Fruit fly (Drosophila melanogaster): ENCODE results near the gene CG9016.
A peak's percentile ranks its signal among the peaks of the same experiment; 100 is the strongest.

The CG9016 gene

dm6 chr2L:5943229-5944078 is 20.0 kb upstream of the CG9016 start, which contains the start of the genes Sfp26Ad and Gpdh1 (continued):
- TF ChIP-seq phol (tag; optimal IDR thresholded peaks at IDR 0.05), result peak; percentile 50
- TF ChIP-seq dm (GFP tag; optimal IDR thresholded peaks at IDR 0.05), result no peak
- TF ChIP-seq CG17829 (tag; optimal IDR thresholded peaks at IDR 0.05), result peak; percentile 73
- peak; percentile 88 for TF ChIP-seq CG18599 (GFP tag; optimal IDR thresholded peaks at IDR 0.05)
- TF ChIP-seq Blimp-1 (GFP tag; optimal IDR thresholded peaks at IDR 0.05), result peak; percentile 65
- peak; percentile 45; the same call in 1 of the 2 replicates for TF ChIP-seq ttk (GFP tag; IDR thresholded peaks at IDR 0.05)
- peak; percentile 26 for TF ChIP-seq twi (tag; optimal IDR thresholded peaks at IDR 0.05)
- peak; percentile 52 for TF ChIP-seq CG12104 (GFP tag; optimal IDR thresholded peaks at IDR 0.05)
- peak; percentile 81 for TF ChIP-seq CG33213 (GFP tag; optimal IDR thresholded peaks at IDR 0.05)
- no peak for TF ChIP-seq CG7271 (tag; optimal IDR thresholded peaks at IDR 0.05)
- no peak for TF ChIP-seq CG7357 (GFP tag; IDR thresholded peaks at IDR 0.05)
- no peak for TF ChIP-seq lov (optimal IDR thresholded peaks at IDR 0.05)
- TF ChIP-seq lov (GFP tag; IDR thresholded peaks at IDR 0.05), result peak; percentile 43; the same call in 1 of the 3 replicates
- no peak for TF ChIP-seq mld (GFP tag; IDR thresholded peaks at IDR 0.05; ENCODE audit: partially characterized antibody)
- peak; percentile 75 for TF ChIP-seq corto (GFP tag; optimal IDR thresholded peaks at IDR 0.05)
- TF ChIP-seq ase (GFP tag; IDR thresholded peaks at IDR 0.05), result peak; percentile 43; the same call in 1 of the 3 replicates
- peak; percentile 66 for TF ChIP-seq BEAF-32 (GFP tag; optimal IDR thresholded peaks at IDR 0.05)
- TF ChIP-seq CG4282 (GFP tag; optimal IDR thresholded peaks at IDR 0.05), result peak; percentile 62
- no peak for TF ChIP-seq CG1832 (GFP tag; optimal IDR thresholded peaks at IDR 0.05)
- TF ChIP-seq CG7963 (GFP tag; IDR thresholded peaks at IDR 0.05; ENCODE audit: partially characterized antibody), result no peak; the same call in 2 of the 3 replicates
- peak; percentile 49; the same call in 1 of the 2 replicates for TF ChIP-seq Bgb (GFP tag; IDR thresholded peaks at IDR 0.05; ENCODE audit: partially characterized antibody)
- peak; percentile 86 for TF ChIP-seq tin (GFP tag; optimal IDR thresholded peaks at IDR 0.05)
- peak in 1 of 2 experiments; percentile 57 for TF ChIP-seq insv (GFP tag; optimal IDR thresholded peaks at IDR 0.05)
- TF ChIP-seq Mrtf (GFP tag; IDR thresholded peaks at IDR 0.05), result peak; percentile 46; the same call in 1 of the 3 replicates
- peak; percentile 65 for TF ChIP-seq Sox102F (GFP tag; optimal IDR thresholded peaks at IDR 0.05)
- no peak for TF ChIP-seq ro (GFP tag; IDR thresholded peaks at IDR 0.05)
- TF ChIP-seq CG31224 (GFP tag; IDR thresholded peaks at IDR 0.05), result no peak
- 0 out of 2 replicates have a peak, but pooled peaks have one; percentile 14 for TF ChIP-seq cas (GFP tag; IDR thresholded peaks at IDR 0.05)
- TF ChIP-seq sens-2 (GFP tag; IDR thresholded peaks at IDR 0.05), result 0 out of 2 replicates have a peak, but pooled peaks have one; percentile 5
- peak; percentile 43 for TF ChIP-seq grn (GFP tag; optimal IDR thresholded peaks at IDR 0.05)
- TF ChIP-seq CG17802 (tag; optimal IDR thresholded peaks at IDR 0.05), result peak; percentile 17
- TF ChIP-seq CG9817 (tag; optimal IDR thresholded peaks at IDR 0.05), result peak; percentile 60
- peak; percentile 68 for TF ChIP-seq unpg (GFP tag; optimal IDR thresholded peaks at IDR 0.05)
- TF ChIP-seq CG14710 (tag; optimal IDR thresholded peaks at IDR 0.05), result peak; percentile 79
- TF ChIP-seq her (GFP tag; optimal IDR thresholded peaks at IDR 0.05), result peak; percentile 77
- no peak for TF ChIP-seq ap (GFP tag; IDR thresholded peaks at IDR 0.05)
- TF ChIP-seq cato (GFP tag; optimal IDR thresholded peaks at IDR 0.05; ENCODE audit: borderline replicate concordance), result peak; percentile 10
- TF ChIP-seq CG3163 (GFP tag; optimal IDR thresholded peaks at IDR 0.05), result peak; percentile 80
- TF ChIP-seq CG7556 (GFP tag; optimal IDR thresholded peaks at IDR 0.05), result peak; percentile 78
- TF ChIP-seq tgo (GFP tag; IDR thresholded peaks at IDR 0.05), result peak; percentile 44; the same call in 2 of the 3 replicates
- TF ChIP-seq Sry-δ (GFP tag; optimal IDR thresholded peaks at IDR 0.05), result peak; percentile 68
- TF ChIP-seq pan (optimal IDR thresholded peaks at IDR 0.05), result no peak
- peak in 1 of 2 experiments; percentile 63 for TF ChIP-seq pan (GFP tag; optimal IDR thresholded peaks at IDR 0.05 in 1 of 2, IDR thresholded peaks at IDR 0.05 in 1 of 2)
- peak; percentile 87 for TF ChIP-seq Jarid2 (GFP tag; optimal IDR thresholded peaks at IDR 0.05)
- peak; percentile 47 for TF ChIP-seq sna (GFP tag; IDR thresholded peaks at IDR 0.05; ENCODE audit: partially characterized antibody)
- TF ChIP-seq z (GFP tag; IDR thresholded peaks at IDR 0.05), result 0 out of 3 replicates have a peak, but pooled peaks have one; percentile 22
- TF ChIP-seq CG12942 (GFP tag; optimal IDR thresholded peaks at IDR 0.05), result peak; percentile 71
- TF ChIP-seq CG9215 (GFP tag; IDR thresholded peaks at IDR 0.05), result peak; percentile 62

All from whole organism, embryonic.